Worm (Caenorhabditis elegans): Measurements from ENCODE around the gene str-255.
A peak's percentile ranks its signal among the peaks of the same experiment; 100 is the strongest.

Gene str-255

ce11 chrV:2126996-2127585 is 36.5 kb downstream of the str-255 start, which contains the start of gene ldp-1:
Gene ldp-1 (plus strand): TSS chrV:2127535.
- TF ChIP-seq ces-1 (GFP tag; optimal IDR thresholded peaks at IDR 0.05) (peak; percentile 24), sptf-1 (tag; optimal IDR thresholded peaks at IDR 0.05) (peak; percentile 40), pha-4 (tag; optimal IDR thresholded peaks at IDR 0.05) (no peak), lsy-2 (tag; optimal IDR thresholded peaks at IDR 0.05) (peak; percentile 0)

- TF ChIP-seq nhr-237 (tag; optimal IDR thresholded peaks at IDR 0.05) (no peak), nhr-2 (tag; optimal IDR thresholded peaks at IDR 0.05) (peak; percentile 62), unc-120 (tag; optimal IDR thresholded peaks at IDR 0.05; ENCODE audit: poor library complexity, severe bottlenecking) (peak; percentile 4), pha-4 (tag; optimal IDR thresholded peaks at IDR 0.05) (no peak), ceh-43 (GFP tag; optimal IDR thresholded peaks at IDR 0.05) (no peak), lsy-2 (tag; optimal IDR thresholded peaks at IDR 0.05) (no peak), nhr-12 (tag; optimal IDR thresholded peaks at IDR 0.05) (no peak), hlh-1 (tag; optimal IDR thresholded peaks at IDR 0.05) (peak; percentile 79)
These were observed 37.1 kb downstream of the str-255 start for ce11 chrV:2126554-2126953.

ce11 chrV:2123164-2123563 is 40.5 kb downstream of the str-255 start:
- TF ChIP-seq sem-2 (GFP tag; optimal IDR thresholded peaks at IDR 0.05) (no peak), ces-1 (GFP tag; optimal IDR thresholded peaks at IDR 0.05) (no peak), drap-1 (GFP tag; optimal IDR thresholded peaks at IDR 0.05) (no peak), unc-120 (tag; optimal IDR thresholded peaks at IDR 0.05; ENCODE audit: poor library complexity, severe bottlenecking) (no peak), ham-2 (GFP tag; optimal IDR thresholded peaks at IDR 0.05) (no peak), elt-3 (tag; optimal IDR thresholded peaks at IDR 0.05) (no peak), ztf-11 (tag; optimal IDR thresholded peaks at IDR 0.05) (no peak), mep-1 (tag; optimal IDR thresholded peaks at IDR 0.05) (no peak), ceh-39 (tag; optimal IDR thresholded peaks at IDR 0.05) (no peak), M03D4.4 (tag; optimal IDR thresholded peaks at IDR 0.05) (no peak), flh-1 (GFP tag; optimal IDR thresholded peaks at IDR 0.05) (no peak), mab-5 (tag; optimal IDR thresholded peaks at IDR 0.05) (no peak), unc-39 (tag; optimal IDR thresholded peaks at IDR 0.05) (no peak), lin-13 (tag; optimal IDR thresholded peaks at IDR 0.05) (no peak), unc-62 (GFP tag; optimal IDR thresholded peaks at IDR 0.05) (no peak), nhr-2 (tag; optimal IDR thresholded peaks at IDR 0.05) (no peak), lsy-2 (tag; optimal IDR thresholded peaks at IDR 0.05) (no peak), nhr-76 (tag; optimal IDR thresholded peaks at IDR 0.05) (no peak), snpc-4 (tag; optimal IDR thresholded peaks at IDR 0.05) (no peak), tbx-8 (GFP tag; optimal IDR thresholded peaks at IDR 0.05) (no peak)

- no peak for TF ChIP-seq sptf-1 (tag; optimal IDR thresholded peaks at IDR 0.05)
- no peak for TF ChIP-seq lin-13 (tag; optimal IDR thresholded peaks at IDR 0.05)
These were observed 41.1 kb downstream of the str-255 start, which contains the start of gene F22F7.2 for ce11 chrV:2122517-2122916. Gene F22F7.2 (plus strand): TSS chrV:2122782.

ce11 chrV:2121910-2122362 is 41.7 kb downstream of the str-255 start, which contains the start of gene F22F7.8:
Gene F22F7.8 (minus strand): TSS chrV:2121960.
- TF ChIP-seq bed-3 (GFP tag; optimal IDR thresholded peaks at IDR 0.05) (no peak), nhr-28 (tag; optimal IDR thresholded peaks at IDR 0.05) (no peak), ces-1 (GFP tag; optimal IDR thresholded peaks at IDR 0.05) (no peak), nhr-76 (tag; optimal IDR thresholded peaks at IDR 0.05) (no peak), sptf-1 (tag; optimal IDR thresholded peaks at IDR 0.05) (no peak), ham-2 (GFP tag; optimal IDR thresholded peaks at IDR 0.05) (no peak)

- TF ChIP-seq blmp-1 (tag; optimal IDR thresholded peaks at IDR 0.05) (no peak), ham-2 (GFP tag; optimal IDR thresholded peaks at IDR 0.05) (no peak), mep-1 (tag; optimal IDR thresholded peaks at IDR 0.05) (no peak), ceh-39 (tag; optimal IDR thresholded peaks at IDR 0.05) (no peak), nhr-237 (tag; optimal IDR thresholded peaks at IDR 0.05) (no peak), flh-1 (GFP tag; optimal IDR thresholded peaks at IDR 0.05) (no peak), M03D4.4 (tag; optimal IDR thresholded peaks at IDR 0.05) (no peak), tbx-8 (GFP tag; optimal IDR thresholded peaks at IDR 0.05) (no peak)
These were observed 44.1 kb downstream of the str-255 start, which contains the start of gene F22F7.11 for ce11 chrV:2119529-2119928. Gene F22F7.11 (plus strand): TSS chrV:2119829.

Measured in whole organism, mixed stage, embryonic.